Worm (Caenorhabditis elegans) whole organism, early embryonic: Measurements from ENCODE around the gene Y45F10B.12.
"Not testable (repeated sequence)": the region's sequence is repeated elsewhere in the genome, so short reads cannot be mapped to it uniquely, and the experiment has no call there.

Experiments used
- B0310.2 ChIP-seq: sonication (generic microtip); optimal IDR thresholded peaks from 2 replicates; lab custom pipeline; 2016; ENCODE audit warnings: mild to moderate bottlenecking, missing genetic modification characterization, missing compliant biosample characterization
- F13C5.2 ChIP-seq: sonication (generic microtip); optimal IDR thresholded peaks from 2 replicates; lab custom pipeline; 2017; ENCODE audit warnings: mild to moderate bottlenecking, missing genetic modification characterization, inconsistent platforms, missing compliant biosample characterization
- aly-1 ChIP-seq: sonication (generic microtip); optimal IDR thresholded peaks from 2 replicates; lab custom pipeline; 2016; ENCODE audit warnings: missing genetic modification characterization, missing compliant biosample characterization
- ama-1 ChIP-seq: fragments of 150-350 bp; optimal IDR thresholded peaks from 2 replicates; lab custom pipeline; 2014
- ceh-13 ChIP-seq: fragments of 200-800 bp; sonication (Bioruptor generic); optimal IDR thresholded peaks from 2 replicates; lab custom pipeline; 2018; ENCODE audit warnings: mild to moderate bottlenecking, missing genetic modification characterization, missing compliant biosample characterization
- ceh-36 ChIP-seq: sonication (generic microtip); optimal IDR thresholded peaks from 2 replicates; lab custom pipeline; 2016; ENCODE audit warnings: missing genetic modification characterization, inconsistent platforms, missing compliant biosample characterization
- ets-7 ChIP-seq: sonication (generic microtip); optimal IDR thresholded peaks from 2 replicates; lab custom pipeline; 2016; ENCODE audit warnings: missing genotype, missing genetic modification characterization, missing compliant biosample characterization
- flt-1 ChIP-seq: fragments of 200-800 bp; sonication (Bioruptor generic); IDR thresholded peaks from 2 replicates; pipeline ENCODE4 v1.3.6; 2022; ENCODE audit warnings: missing genetic modification characterization, missing compliant biosample characterization
- hmbx-1 ChIP-seq: sonication (generic microtip); optimal IDR thresholded peaks from 2 replicates; lab custom pipeline; 2016; ENCODE audit warnings: mild to moderate bottlenecking, missing genetic modification characterization, missing compliant biosample characterization
- hmg-4 ChIP-seq: fragments of 200-800 bp; sonication (Bioruptor generic); optimal IDR thresholded peaks from 2 replicates; lab custom pipeline; 2018; ENCODE audit warnings: mild to moderate bottlenecking, missing genetic modification characterization, missing compliant biosample characterization
- hnd-1 ChIP-seq: sonication (generic microtip); optimal IDR thresholded peaks from 2 replicates; lab custom pipeline; 2016; ENCODE audit warnings: missing genetic modification characterization, missing compliant biosample characterization
- pes-1 ChIP-seq: fragments of 200-800 bp; sonication (Bioruptor generic); IDR thresholded peaks from 2 replicates; pipeline ENCODE4 v1.3.6; 2022; ENCODE audit warnings: missing genetic modification reagents, missing genetic modification characterization, missing compliant biosample characterization
- scrt-1 ChIP-seq: fragments of 200-800 bp; sonication (Bioruptor generic); IDR thresholded peaks from 2 replicates; pipeline ENCODE4 v1.3.6; 2022; ENCODE audit warnings: missing genetic modification characterization, missing compliant biosample characterization
- sea-1 ChIP-seq: fragments of 200-800 bp; sonication (Bioruptor generic); conservative IDR thresholded peaks from 2 replicates; pipeline ENCODE4 v1.3.6; 2022; ENCODE audit warnings: missing genetic modification characterization, missing compliant biosample characterization
- tbx-11 ChIP-seq: fragments of 200-800 bp; sonication (Bioruptor generic); IDR thresholded peaks from 2 replicates; pipeline ENCODE4 v1.3.6; 2022; ENCODE audit warnings: missing genetic modification characterization, missing compliant biosample characterization
- tbx-37 ChIP-seq: fragments of 200-800 bp; sonication (Bioruptor generic); conservative IDR thresholded peaks from 2 replicates; pipeline ENCODE4 v1.3.6; 2022; ENCODE audit warnings: missing genetic modification reagents, missing genetic modification characterization, missing compliant biosample characterization
- tra-4 ChIP-seq: sonication (generic microtip); optimal IDR thresholded peaks from 2 replicates; lab custom pipeline; 2017; ENCODE audit warnings: missing genetic modification characterization, missing compliant biosample characterization

Y45F10B.12 gene

ce11 chrIV:13557393-13557792 is 29.9 kb upstream of the Y45F10B.12 start:
- TF ChIP-seq sea-1 (no peak), ceh-36 (tag; lab: Kevin White, UChicago) (no peak), ets-7 (tag; lab: Kevin White, UChicago) (no peak), scrt-1 (no peak), B0310.2 (tag; lab: Kevin White, UChicago) (no peak), flt-1 (GFP tag; lab: Robert Waterston, UW) (no peak), tbx-11 (no peak), ama-1 (no peak), ceh-13 (GFP tag; lab: Kevin White, UChicago) (no peak), hnd-1 (no peak), hmbx-1 (tag; lab: Kevin White, UChicago) (no peak)

ce11 chrIV:13559020-13559419 is 28.3 kb upstream of the Y45F10B.12 start:
- TF ChIP-seq ceh-36 (tag; lab: Kevin White, UChicago) (no peak), aly-1 (tag; lab: Kevin White, UChicago) (no peak), sea-1 (no peak), flt-1 (GFP tag; lab: Robert Waterston, UW) (no peak), hnd-1 (no peak), tbx-37 (GFP tag; lab: Robert Waterston, UW) (no peak), ceh-13 (GFP tag; lab: Kevin White, UChicago) (no peak), ama-1 (no peak), hmbx-1 (tag; lab: Kevin White, UChicago) (no peak)

ce11 chrIV:13561629-13562028 is 25.6 kb upstream of the Y45F10B.12 start, which contains the start of the genes Y45F10B.13 and qui-1:
Gene Y45F10B.13 (minus strand): TSS chrIV:13561729.
Gene qui-1 (plus strand): TSS chrIV:13561861.
- no peak for TF ChIP-seq tbx-37 (GFP tag; lab: Robert Waterston, UW)
- TF ChIP-seq aly-1 (tag; lab: Kevin White, UChicago): no peak
- no peak for TF ChIP-seq hmbx-1 (tag; lab: Kevin White, UChicago)

- TF ChIP-seq aly-1 (tag; lab: Kevin White, UChicago) (no peak), flt-1 (GFP tag; lab: Robert Waterston, UW) (no peak), ets-7 (tag; lab: Kevin White, UChicago) (no peak), tbx-11 (no peak), scrt-1 (no peak), F13C5.2 (tag; lab: Kevin White, UChicago) (no peak), tra-4 (tag; lab: Kevin White, UChicago) (no peak), hmg-4 (GFP tag; lab: Kevin White, UChicago) (no peak), pes-1 (no peak)
Observed at ce11 chrIV:13564284-13564683, 23.0 kb upstream of the Y45F10B.12 start.

- TF ChIP-seq sea-1 (no peak), hmbx-1 (tag; lab: Kevin White, UChicago) (no peak), ceh-13 (GFP tag; lab: Kevin White, UChicago) (no peak), ceh-36 (tag; lab: Kevin White, UChicago) (no peak)
Observed at ce11 chrIV:13574733-13575132, 12.5 kb upstream of the Y45F10B.12 start, which contains the start of gene srd-10. Gene srd-10 (plus strand): TSS chrIV:13575033.

- TF ChIP-seq hnd-1: no peak
- TF ChIP-seq scrt-1: no peak
- no peak for TF ChIP-seq sea-1
- no peak for TF ChIP-seq hmg-4 (GFP tag; lab: Kevin White, UChicago)
Observed at ce11 chrIV:13575673-13576072, 11.6 kb upstream of the Y45F10B.12 start.

- not testable (repeated sequence) for TF ChIP-seq hmbx-1 (tag; lab: Kevin White, UChicago); ceh-13 (GFP tag; lab: Kevin White, UChicago); tra-4 (tag; lab: Kevin White, UChicago)
Observed at ce11 chrIV:13578174-13578573, 9.1 kb upstream of the Y45F10B.12 start, which contains the start of gene Y45F10B.8. Gene Y45F10B.8 (minus strand): TSS chrIV:13578274.

- not testable (repeated sequence) for TF ChIP-seq hmbx-1 (tag; lab: Kevin White, UChicago); B0310.2 (tag; lab: Kevin White, UChicago); ceh-13 (GFP tag; lab: Kevin White, UChicago)
Observed at ce11 chrIV:13578953-13579352, 8.3 kb upstream of the Y45F10B.12 start, which contains the start of gene sru-16. Gene sru-16 (plus strand): TSS chrIV:13579253.

- TF ChIP-seq hmg-4 (GFP tag; lab: Kevin White, UChicago): no peak
- TF ChIP-seq flt-1 (GFP tag; lab: Robert Waterston, UW): no peak
- no peak for TF ChIP-seq hmbx-1 (tag; lab: Kevin White, UChicago)
- no peak for TF ChIP-seq hnd-1
Observed at ce11 chrIV:13582909-13583308, 4.4 kb upstream of the Y45F10B.12 start, which contains the start of gene sru-12. Gene sru-12 (plus strand): TSS chrIV:13583209.

- TF ChIP-seq ama-1 (no peak), F13C5.2 (tag; lab: Kevin White, UChicago) (no peak), ceh-36 (tag; lab: Kevin White, UChicago) (no peak), hmg-4 (GFP tag; lab: Kevin White, UChicago) (no peak), ceh-13 (GFP tag; lab: Kevin White, UChicago) (no peak), aly-1 (tag; lab: Kevin White, UChicago) (no peak), sea-1 (no peak), tbx-11 (no peak), pes-1 (no peak)
Observed at ce11 chrIV:13584646-13585045, 2.6 kb upstream of the Y45F10B.12 start, which contains the start of gene sru-11. Gene sru-11 (plus strand): TSS chrIV:13584946.
